Fruit fly (Drosophila melanogaster): ENCODE measurements around the gene pug.

pug gene

dm6 chr3R:10686307-10687094 is 9.8 kb upstream of the pug start, which contains the start of gene Skel:
Gene Skel, plus strand, starts transcription at chr3R:10686943.
- TF ChIP-seq Dll (optimal IDR thresholded peaks at IDR 0.05) (no peak), CG8478 (optimal IDR thresholded peaks at IDR 0.05) (no peak), psq (optimal IDR thresholded peaks at IDR 0.05) (no peak), pan (optimal IDR thresholded peaks at IDR 0.05) (no peak), usp (GFP tag; optimal IDR thresholded peaks at IDR 0.05) (no peak), EcR (GFP tag; optimal IDR thresholded peaks at IDR 0.05) (no peak)

dm6 chr3R:10687312-10687711 is 9.0 kb upstream of the pug start:
- TF ChIP-seq psq (optimal IDR thresholded peaks at IDR 0.05), result no peak
- no peak for TF ChIP-seq CG8478 (optimal IDR thresholded peaks at IDR 0.05)
- no peak for TF ChIP-seq usp (GFP tag; optimal IDR thresholded peaks at IDR 0.05)
- TF ChIP-seq EcR (GFP tag; optimal IDR thresholded peaks at IDR 0.05), result no peak
- TF ChIP-seq pan (optimal IDR thresholded peaks at IDR 0.05), result no peak
- TF ChIP-seq Dll (optimal IDR thresholded peaks at IDR 0.05), result no peak

- no peak for TF ChIP-seq pan (optimal IDR thresholded peaks at IDR 0.05)
- no peak for TF ChIP-seq CG8478 (optimal IDR thresholded peaks at IDR 0.05)
- TF ChIP-seq usp (GFP tag; optimal IDR thresholded peaks at IDR 0.05), result no peak
- TF ChIP-seq psq (optimal IDR thresholded peaks at IDR 0.05), result no peak
- TF ChIP-seq EcR (GFP tag; optimal IDR thresholded peaks at IDR 0.05), result no peak
- TF ChIP-seq Dll (optimal IDR thresholded peaks at IDR 0.05), result no peak
Measured at dm6 chr3R:10688160-10688559, 8.2 kb upstream of the pug start.

- no peak for TF ChIP-seq EcR (GFP tag; optimal IDR thresholded peaks at IDR 0.05)
Measured at dm6 chr3R:10688835-10689234, 7.5 kb upstream of the pug start.

dm6 chr3R:10699020-10699951 is 3.0 kb downstream of the pug start:
- TF ChIP-seq Dll (optimal IDR thresholded peaks at IDR 0.05) (no peak), psq (optimal IDR thresholded peaks at IDR 0.05) (no peak), CG8478 (optimal IDR thresholded peaks at IDR 0.05) (no peak), EcR (GFP tag; optimal IDR thresholded peaks at IDR 0.05) (no peak), pan (optimal IDR thresholded peaks at IDR 0.05) (no peak), usp (GFP tag; optimal IDR thresholded peaks at IDR 0.05) (no peak)

dm6 chr3R:10700638-10701037 is 4.3 kb downstream of the pug start:
- TF ChIP-seq CG8478 (optimal IDR thresholded peaks at IDR 0.05) (no peak), pan (optimal IDR thresholded peaks at IDR 0.05) (no peak), EcR (GFP tag; optimal IDR thresholded peaks at IDR 0.05) (no peak), psq (optimal IDR thresholded peaks at IDR 0.05) (no peak), Dll (optimal IDR thresholded peaks at IDR 0.05) (no peak), usp (GFP tag; optimal IDR thresholded peaks at IDR 0.05) (no peak)

- TF ChIP-seq psq (optimal IDR thresholded peaks at IDR 0.05) (no peak), EcR (GFP tag; optimal IDR thresholded peaks at IDR 0.05) (no peak), usp (GFP tag; optimal IDR thresholded peaks at IDR 0.05) (no peak), Dll (optimal IDR thresholded peaks at IDR 0.05) (no peak), CG8478 (optimal IDR thresholded peaks at IDR 0.05) (no peak), pan (optimal IDR thresholded peaks at IDR 0.05) (no peak)
Measured at dm6 chr3R:10704975-10705374, 8.6 kb downstream of the pug start, which contains the start of gene CG31391. Gene CG31391, minus strand, starts transcription at chr3R:10705075.

dm6 chr3R:10706763-10707162 is 10.4 kb downstream of the pug start, which contains the start of the genes CG31467 and CG14684:
Gene CG31467, minus strand, starts transcription at chr3R:10706863.
Gene CG14684, plus strand, starts transcription at chr3R:10706974.
- TF ChIP-seq EcR (GFP tag; optimal IDR thresholded peaks at IDR 0.05) (no peak), Dll (optimal IDR thresholded peaks at IDR 0.05) (no peak), pan (optimal IDR thresholded peaks at IDR 0.05) (no peak), usp (GFP tag; optimal IDR thresholded peaks at IDR 0.05) (no peak), CG8478 (optimal IDR thresholded peaks at IDR 0.05) (no peak), psq (optimal IDR thresholded peaks at IDR 0.05) (no peak)

- TF ChIP-seq pan (optimal IDR thresholded peaks at IDR 0.05) (no peak), usp (GFP tag; optimal IDR thresholded peaks at IDR 0.05) (no peak), psq (optimal IDR thresholded peaks at IDR 0.05) (no peak), Dll (optimal IDR thresholded peaks at IDR 0.05) (no peak), CG8478 (optimal IDR thresholded peaks at IDR 0.05) (no peak), EcR (GFP tag; optimal IDR thresholded peaks at IDR 0.05) (no peak)
Measured at dm6 chr3R:10708169-10708568, 11.8 kb downstream of the pug start, which contains the start of gene CG31278. Gene CG31278, minus strand, starts transcription at chr3R:10708340.

- TF ChIP-seq psq (optimal IDR thresholded peaks at IDR 0.05) (no peak), pan (optimal IDR thresholded peaks at IDR 0.05) (no peak), usp (GFP tag; optimal IDR thresholded peaks at IDR 0.05) (no peak), EcR (GFP tag; optimal IDR thresholded peaks at IDR 0.05) (no peak), Dll (optimal IDR thresholded peaks at IDR 0.05) (no peak), CG8478 (optimal IDR thresholded peaks at IDR 0.05) (no peak)
Measured at dm6 chr3R:10709264-10709663, 12.9 kb downstream of the pug start, which contains the start of gene CG31373. Gene CG31373, minus strand, starts transcription at chr3R:10709364.

dm6 chr3R:10711148-10711547 is 14.8 kb downstream of the pug start, which contains the start of gene CG14689:
Gene CG14689, minus strand, starts transcription at chr3R:10711248.
- no peak for TF ChIP-seq pan (optimal IDR thresholded peaks at IDR 0.05)
- no peak for TF ChIP-seq EcR (GFP tag; optimal IDR thresholded peaks at IDR 0.05)
- no peak for TF ChIP-seq usp (GFP tag; optimal IDR thresholded peaks at IDR 0.05)
- TF ChIP-seq CG8478 (optimal IDR thresholded peaks at IDR 0.05), result no peak
- TF ChIP-seq Dll (optimal IDR thresholded peaks at IDR 0.05), result no peak
- no peak for TF ChIP-seq psq (optimal IDR thresholded peaks at IDR 0.05)

Measured in whole organism.